6 fruit fly cellular contexts compared by ENCODE assay signal in genomic region chr3R:9705008-9705628, dm6.
TF ChIP-seq lines count a peak whose summit lies in the region.

TSS of gene Unc-115a (minus strand) at chr3R:9705417.

- TF ChIP-seq CTCF in S2 (optimal IDR thresholded peaks at IDR 0.05; lab: Kevin White, UChicago): peak; percentile 69 to 72
- peak; percentile 79 for TF ChIP-seq CTCF in whole organism, embryonic (GFP tag; optimal IDR thresholded peaks at IDR 0.05; lab: Kevin White, UChicago)

TF ChIP-seq in whole organism, adult, 20 proteins besides CTCF, POLR2A, EP300 and RAD21 (continues in another document):
- peak; percentile 18 for TF ChIP-seq CG7101 (tag; optimal IDR thresholded peaks at IDR 0.05; lab: Kevin White, UChicago)
- no peak for TF ChIP-seq CG14711 (tag; optimal IDR thresholded peaks at IDR 0.05; lab: Kevin White, UChicago)
- TF ChIP-seq pad (GFP tag; optimal IDR thresholded peaks at IDR 0.05; lab: Kevin White, UChicago): no peak
- no peak for TF ChIP-seq cnc (optimal IDR thresholded peaks at IDR 0.05; lab: Kevin White, UChicago)
- no peak for TF ChIP-seq CG7045 (GFP tag; optimal IDR thresholded peaks at IDR 0.05; lab: Kevin White, UChicago)
- no peak for TF ChIP-seq kay (GFP tag; lab: Kevin White, UChicago; ENCODE audit: borderline replicate concordance)
- TF ChIP-seq tj (GFP tag; optimal IDR thresholded peaks at IDR 0.05; lab: Kevin White, UChicago): peak; percentile 50
- TF ChIP-seq ovo (GFP tag; optimal IDR thresholded peaks at IDR 0.05; lab: Kevin White, UChicago): peak; percentile 49
- TF ChIP-seq Hr96 (GFP tag; optimal IDR thresholded peaks at IDR 0.05; lab: Kevin White, UChicago): no peak
- TF ChIP-seq Mnt (GFP tag; optimal IDR thresholded peaks at IDR 0.05; lab: Kevin White, UChicago): peak; percentile 87
- peak; percentile 31 for TF ChIP-seq CG33017 (tag; optimal IDR thresholded peaks at IDR 0.05; lab: Kevin White, UChicago)
- TF ChIP-seq CG5204 (GFP tag; optimal IDR thresholded peaks at IDR 0.05; lab: Kevin White, UChicago): no peak
- TF ChIP-seq CG11617 (GFP tag; optimal IDR thresholded peaks at IDR 0.05; lab: Kevin White, UChicago): peak; percentile 68
- TF ChIP-seq CG12768 (GFP tag; optimal IDR thresholded peaks at IDR 0.05; lab: Kevin White, UChicago): peak; percentile 33
- peak; percentile 37 for TF ChIP-seq cic (GFP tag; optimal IDR thresholded peaks at IDR 0.05; lab: Kevin White, UChicago)
- TF ChIP-seq Clk (GFP tag; optimal IDR thresholded peaks at IDR 0.05; lab: Kevin White, UChicago): no peak
- TF ChIP-seq bab1 (GFP tag; optimal IDR thresholded peaks at IDR 0.05; lab: Kevin White, UChicago): peak; percentile 59
- no peak for TF ChIP-seq toe (GFP tag; optimal IDR thresholded peaks at IDR 0.05; lab: Kevin White, UChicago)

TF ChIP-seq in whole organism, embryonic, 481 proteins besides CTCF, POLR2A, EP300 and RAD21 (continues in another document):
- TF ChIP-seq cas (GFP tag; IDR thresholded peaks at IDR 0.05; lab: Robert Waterston, UW) (no peak), toy (GFP tag; IDR thresholded peaks at IDR 0.05; lab: Robert Waterston, UW) (no peak), cwo (GFP tag; optimal IDR thresholded peaks at IDR 0.05; lab: Kevin White, UChicago) (no peak), Atf6 (GFP tag; IDR thresholded peaks at IDR 0.05; lab: Robert Waterston, UW) (no peak), CHES-1-like (GFP tag; optimal IDR thresholded peaks at IDR 0.05; lab: Kevin White, UChicago) (peak; percentile 71), Xrp1 (GFP tag; IDR thresholded peaks at IDR 0.05; lab: Robert Waterston, UW) (no peak), CG9437 (GFP tag; optimal IDR thresholded peaks at IDR 0.05; lab: Kevin White, UChicago) (no peak), usp (GFP tag; optimal IDR thresholded peaks at IDR 0.05; lab: Kevin White, UChicago) (no peak), kay (GFP tag; optimal IDR thresholded peaks at IDR 0.05; lab: Kevin White, UChicago) (peak; percentile 38), NC2β (GFP tag; optimal IDR thresholded peaks at IDR 0.05; lab: Kevin White, UChicago) (peak; percentile 31), CG10959 (GFP tag; IDR thresholded peaks at IDR 0.05; lab: Robert Waterston, UW) (no peak), Lpt (GFP tag; optimal IDR thresholded peaks at IDR 0.05; lab: Kevin White, UChicago) (no peak), CrebB (tag; optimal IDR thresholded peaks at IDR 0.05; lab: Kevin White, UChicago) (peak; percentile 18), sim (GFP tag; IDR thresholded peaks at IDR 0.05; lab: Robert Waterston, UW) (no peak), CG2116 (GFP tag; optimal IDR thresholded peaks at IDR 0.05; lab: Kevin White, UChicago) (peak; percentile 74), dm (GFP tag; optimal IDR thresholded peaks at IDR 0.05; lab: Kevin White, UChicago) (peak; percentile 94), danr (GFP tag; IDR thresholded peaks at IDR 0.05; lab: Robert Waterston, UW) (no peak), croc (GFP tag; conservative IDR thresholded peaks at IDR 0.05; lab: Robert Waterston, UW) (no peak), CG2129 (GFP tag; IDR thresholded peaks at IDR 0.05; lab: Robert Waterston, UW; ENCODE audit: partially characterized antibody) (no peak), slp2 (GFP tag; optimal IDR thresholded peaks at IDR 0.05; lab: Kevin White, UChicago) (no peak)

TF ChIP-seq in whole organism, prepupa, 60 proteins besides CTCF, POLR2A, EP300 and RAD21 (continues in another document):
- TF ChIP-seq CG10631 (GFP tag; optimal IDR thresholded peaks at IDR 0.05; lab: Kevin White, UChicago) (no peak), lz (GFP tag; optimal IDR thresholded peaks at IDR 0.05; lab: Kevin White, UChicago) (peak; percentile 38), pdm3 (GFP tag; optimal IDR thresholded peaks at IDR 0.05; lab: Kevin White, UChicago) (no peak), net (GFP tag; optimal IDR thresholded peaks at IDR 0.05; lab: Kevin White, UChicago) (no peak), CG10669 (GFP tag; optimal IDR thresholded peaks at IDR 0.05; lab: Kevin White, UChicago) (no peak), fd59A (GFP tag; optimal IDR thresholded peaks at IDR 0.05; lab: Kevin White, UChicago) (no peak), CG8119 (GFP tag; IDR thresholded peaks at IDR 0.05; lab: Robert Waterston, UW) (no peak), Hr4 (GFP tag; optimal IDR thresholded peaks at IDR 0.05; lab: Kevin White, UChicago) (no peak), Sox14 (GFP tag; optimal IDR thresholded peaks at IDR 0.05; lab: Kevin White, UChicago) (peak; percentile 69), CG8632 (GFP tag; optimal IDR thresholded peaks at IDR 0.05; lab: Kevin White, UChicago) (no peak), CG7368 (GFP tag; optimal IDR thresholded peaks at IDR 0.05; lab: Kevin White, UChicago) (no peak), Ets21C (GFP tag; optimal IDR thresholded peaks at IDR 0.05; lab: Kevin White, UChicago) (no peak), CG6854 (GFP tag; optimal IDR thresholded peaks at IDR 0.05; lab: Kevin White, UChicago) (peak; percentile 28), acj6 (GFP tag; optimal IDR thresholded peaks at IDR 0.05; lab: Kevin White, UChicago) (no peak), CG11294 (GFP tag; IDR thresholded peaks at IDR 0.05; lab: Robert Waterston, UW) (no peak), CG9139 (GFP tag; optimal IDR thresholded peaks at IDR 0.05; lab: Kevin White, UChicago) (no peak), CG3032 (tag; optimal IDR thresholded peaks at IDR 0.05; lab: Kevin White, UChicago) (peak; percentile 36), Eip75B (GFP tag; optimal IDR thresholded peaks at IDR 0.05; lab: Kevin White, UChicago) (no peak), fkh (GFP tag; optimal IDR thresholded peaks at IDR 0.05; lab: Kevin White, UChicago) (peak; percentile 35), CG31627 (GFP tag; optimal IDR thresholded peaks at IDR 0.05; lab: Kevin White, UChicago) (peak; percentile 4)

TF ChIP-seq in whole organism, pupa, 21 proteins besides CTCF, POLR2A, EP300 and RAD21:
- TF ChIP-seq CG13204 (GFP tag; optimal IDR thresholded peaks at IDR 0.05; lab: Kevin White, UChicago): no peak
- TF ChIP-seq CG14655 (GFP tag; optimal IDR thresholded peaks at IDR 0.05; lab: Kevin White, UChicago): no peak
- no peak for TF ChIP-seq Ets98B (GFP tag; IDR thresholded peaks at IDR 0.05; lab: Robert Waterston, UW)
- peak; percentile 6 for TF ChIP-seq CG17806 (tag; optimal IDR thresholded peaks at IDR 0.05; lab: Kevin White, UChicago)
- TF ChIP-seq gl (tag; optimal IDR thresholded peaks at IDR 0.05; lab: Kevin White, UChicago): peak; percentile 43
- TF ChIP-seq CG34367 (tag; optimal IDR thresholded peaks at IDR 0.05; lab: Kevin White, UChicago): peak; percentile 35
- peak; percentile 21 for TF ChIP-seq CG15710 (tag; optimal IDR thresholded peaks at IDR 0.05; lab: Kevin White, UChicago)
- no peak for TF ChIP-seq CG8159 (tag; optimal IDR thresholded peaks at IDR 0.05; lab: Kevin White, UChicago)
- no peak for TF ChIP-seq Pif1A (GFP tag; optimal IDR thresholded peaks at IDR 0.05; lab: Kevin White, UChicago)
- peak; percentile 36 for TF ChIP-seq Snoo (tag; optimal IDR thresholded peaks at IDR 0.05; lab: Kevin White, UChicago)

TF ChIP-seq in whole organism, wandering third instar larva, 38 proteins besides CTCF, POLR2A, EP300 and RAD21 (continues in another document):
- TF ChIP-seq dmrt93B (GFP tag; optimal IDR thresholded peaks at IDR 0.05; lab: Kevin White, UChicago): no peak
- no peak for TF ChIP-seq CG32264 (GFP tag; optimal IDR thresholded peaks at IDR 0.05; lab: Kevin White, UChicago)
- TF ChIP-seq sv (GFP tag; optimal IDR thresholded peaks at IDR 0.05; lab: Kevin White, UChicago): peak; percentile 38
- TF ChIP-seq Abd-B (GFP tag; optimal IDR thresholded peaks at IDR 0.05; lab: Kevin White, UChicago): no peak
- no peak for TF ChIP-seq N (GFP tag; optimal IDR thresholded peaks at IDR 0.05; lab: Kevin White, UChicago)
- TF ChIP-seq rgr (GFP tag; optimal IDR thresholded peaks at IDR 0.05; lab: Kevin White, UChicago): peak; percentile 57
- no peak for TF ChIP-seq Mio (GFP tag; optimal IDR thresholded peaks at IDR 0.05; lab: Kevin White, UChicago)
- TF ChIP-seq Jra (GFP tag; optimal IDR thresholded peaks at IDR 0.05; lab: Kevin White, UChicago): no peak
- no peak for TF ChIP-seq Rel (GFP tag; optimal IDR thresholded peaks at IDR 0.05; lab: Kevin White, UChicago)
- TF ChIP-seq Rel (tag; optimal IDR thresholded peaks at IDR 0.05; lab: Kevin White, UChicago): peak; percentile 61
- peak; percentile 95 for TF ChIP-seq jim (GFP tag; optimal IDR thresholded peaks at IDR 0.05; lab: Kevin White, UChicago)
- no peak for TF ChIP-seq tai (GFP tag; optimal IDR thresholded peaks at IDR 0.05; lab: Kevin White, UChicago)
- TF ChIP-seq br (GFP tag; optimal IDR thresholded peaks at IDR 0.05; lab: Kevin White, UChicago): no peak
- peak; percentile 57 for TF ChIP-seq Sp1 (GFP tag; optimal IDR thresholded peaks at IDR 0.05; lab: Kevin White, UChicago)
- no peak for TF ChIP-seq Hnf4 (GFP tag; optimal IDR thresholded peaks at IDR 0.05; lab: Kevin White, UChicago)
- TF ChIP-seq Hr83 (GFP tag; optimal IDR thresholded peaks at IDR 0.05; lab: Kevin White, UChicago; ENCODE audit: poor library complexity, severe bottlenecking): peak; percentile 77
- TF ChIP-seq Dif (GFP tag; optimal IDR thresholded peaks at IDR 0.05; lab: Kevin White, UChicago; ENCODE audit: partially characterized antibody): peak; percentile 56
- no peak for TF ChIP-seq usp (GFP tag; optimal IDR thresholded peaks at IDR 0.05; lab: Kevin White, UChicago)
- peak; percentile 57 for TF ChIP-seq h (GFP tag; optimal IDR thresholded peaks at IDR 0.05; lab: Kevin White, UChicago)
- no peak for TF ChIP-seq pan (optimal IDR thresholded peaks at IDR 0.05; lab: Kevin White, UChicago)
- no peak for TF ChIP-seq Vsx2 (GFP tag; optimal IDR thresholded peaks at IDR 0.05; lab: Kevin White, UChicago; ENCODE audit: partially characterized antibody)
- no peak for TF ChIP-seq Hr78 (GFP tag; optimal IDR thresholded peaks at IDR 0.05; lab: Kevin White, UChicago)
- TF ChIP-seq brk (GFP tag; optimal IDR thresholded peaks at IDR 0.05; lab: Kevin White, UChicago): no peak
- TF ChIP-seq HLH106 (tag; optimal IDR thresholded peaks at IDR 0.05; lab: Kevin White, UChicago): no peak
- TF ChIP-seq ey (GFP tag; optimal IDR thresholded peaks at IDR 0.05; lab: Kevin White, UChicago): no peak
- no peak for TF ChIP-seq foxo (GFP tag; optimal IDR thresholded peaks at IDR 0.05; lab: Kevin White, UChicago)
- TF ChIP-seq psq (GFP tag; optimal IDR thresholded peaks at IDR 0.05; lab: Kevin White, UChicago): no peak
- peak; percentile 86 for TF ChIP-seq Myc (optimal IDR thresholded peaks at IDR 0.05; lab: Kevin White, UChicago)
- TF ChIP-seq sage (GFP tag; optimal IDR thresholded peaks at IDR 0.05; lab: Kevin White, UChicago): no peak
- TF ChIP-seq lola (GFP tag; optimal IDR thresholded peaks at IDR 0.05; lab: Kevin White, UChicago): no peak
- no peak for TF ChIP-seq GATAd (GFP tag; optimal IDR thresholded peaks at IDR 0.05; lab: Kevin White, UChicago)
- TF ChIP-seq woc (GFP tag; optimal IDR thresholded peaks at IDR 0.05; lab: Kevin White, UChicago): no peak
- TF ChIP-seq Dfd (GFP tag; optimal IDR thresholded peaks at IDR 0.05; lab: Kevin White, UChicago): no peak
- no peak for TF ChIP-seq CG9705 (GFP tag; optimal IDR thresholded peaks at IDR 0.05; lab: Kevin White, UChicago)
